In the genomic region with DNA sequence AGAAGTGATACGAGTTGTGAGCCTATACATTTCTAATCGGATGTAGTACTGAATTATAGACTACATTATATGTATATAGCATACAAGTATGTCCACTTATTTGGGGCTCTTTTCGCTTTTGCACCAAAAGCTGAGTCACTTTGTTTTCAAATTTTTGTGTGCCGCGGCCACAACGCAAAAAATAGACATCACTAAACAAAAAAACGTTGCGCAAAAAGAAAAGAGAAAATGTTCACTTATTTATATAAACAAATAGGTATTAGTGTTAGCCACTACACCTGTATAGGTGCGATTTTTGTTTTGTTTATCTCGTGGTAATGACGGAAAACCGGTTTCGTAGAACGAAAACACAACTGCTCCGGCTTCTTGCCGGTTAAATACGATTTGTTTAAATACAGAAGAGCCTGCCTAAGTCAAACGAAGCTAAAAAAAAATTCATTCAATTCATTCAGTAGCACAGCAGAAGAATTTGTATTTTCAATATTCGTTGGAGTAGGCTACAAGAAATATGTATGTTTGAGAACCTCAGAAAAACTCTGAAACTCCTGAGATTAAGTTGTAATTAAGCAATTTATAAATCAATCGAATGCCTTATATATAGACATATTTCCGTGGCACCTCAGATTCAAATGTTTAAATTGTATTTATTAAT, we compare ENCODE assay signal across 1 fruit fly cellular context.
TF ChIP-seq lines count a peak whose summit lies in the region.

No protein-coding gene starts in this region.

TF ChIP-seq in whole organism, embryonic, 481 proteins besides CTCF, POLR2A, EP300 and RAD21 (continued from another document):
- TF ChIP-seq CG15269 (tag; optimal IDR thresholded peaks at IDR 0.05; lab: Kevin White, UChicago): no peak
- TF ChIP-seq Drgx (GFP tag; IDR thresholded peaks at IDR 0.05; lab: Robert Waterston, UW): peak; percentile 28; the same call in 1 of the 2 replicates
- peak; percentile 41; the same call in 1 of the 2 replicates for TF ChIP-seq CG32532 (GFP tag; IDR thresholded peaks at IDR 0.05; lab: Robert Waterston, UW)
- TF ChIP-seq chinmo (GFP tag; IDR thresholded peaks at IDR 0.05; lab: Robert Waterston, UW; ENCODE audit: partially characterized antibody): peak; percentile 51; the same call in 1 of the 4 replicates
- TF ChIP-seq lilli (GFP tag; optimal IDR thresholded peaks at IDR 0.05; lab: Kevin White, UChicago): peak; percentile 10
- TF ChIP-seq cg (GFP tag; optimal IDR thresholded peaks at IDR 0.05; lab: Kevin White, UChicago): peak; percentile 64
- peak; percentile 51 for TF ChIP-seq sd (tag; optimal IDR thresholded peaks at IDR 0.05; lab: Kevin White, UChicago)
- 0 out of 2 replicates have a peak, but pooled peaks have one; percentile 20 for TF ChIP-seq CG14014 (GFP tag; IDR thresholded peaks at IDR 0.05; lab: Robert Waterston, UW)
- TF ChIP-seq Taf1 (GFP tag; IDR thresholded peaks at IDR 0.05; lab: Robert Waterston, UW): no peak
- TF ChIP-seq wek (GFP tag; optimal IDR thresholded peaks at IDR 0.05; lab: Kevin White, UChicago): no peak
- TF ChIP-seq sens (GFP tag; lab: Kevin White, UChicago): peak; percentile 61
- TF ChIP-seq CG3838 (GFP tag; optimal IDR thresholded peaks at IDR 0.05; lab: Kevin White, UChicago): no peak
- no peak for TF ChIP-seq Spps (tag; optimal IDR thresholded peaks at IDR 0.05; lab: Kevin White, UChicago)
- no peak for TF ChIP-seq wdn (GFP tag; IDR thresholded peaks at IDR 0.05; lab: Robert Waterston, UW)
- TF ChIP-seq CG7372 (GFP tag; IDR thresholded peaks at IDR 0.05; lab: Robert Waterston, UW): no peak
- TF ChIP-seq Pdp1 (GFP tag; optimal IDR thresholded peaks at IDR 0.05; lab: Kevin White, UChicago): peak in 1 of 2 experiments; percentile 85
- no peak for TF ChIP-seq CG10462 (GFP tag; optimal IDR thresholded peaks at IDR 0.05; lab: Kevin White, UChicago)
- TF ChIP-seq Bteb2 (GFP tag; optimal IDR thresholded peaks at IDR 0.05; lab: Kevin White, UChicago): no peak
- peak; percentile 5; the same call in 1 of the 2 replicates for TF ChIP-seq CG13287 (GFP tag; IDR thresholded peaks at IDR 0.05; lab: Robert Waterston, UW; ENCODE audit: partially characterized antibody)
- 0 out of 3 replicates have a peak, but pooled peaks have one; percentile 16 for TF ChIP-seq otp (GFP tag; IDR thresholded peaks at IDR 0.05; lab: Robert Waterston, UW)
- no peak for TF ChIP-seq ATbp (GFP tag; optimal IDR thresholded peaks at IDR 0.05; lab: Kevin White, UChicago)
- no peak for TF ChIP-seq CG10366 (GFP tag; IDR thresholded peaks at IDR 0.05; lab: Robert Waterston, UW)
- peak; percentile 8; the same call in 1 of the 2 replicates for TF ChIP-seq amos (GFP tag; IDR thresholded peaks at IDR 0.05; lab: Robert Waterston, UW; ENCODE audit: partially characterized antibody)
- TF ChIP-seq CG11696 (GFP tag; IDR thresholded peaks at IDR 0.05; lab: Robert Waterston, UW): 0 out of 2 replicates have a peak, but pooled peaks have one; percentile 4
- TF ChIP-seq row (GFP tag; IDR thresholded peaks at IDR 0.05; lab: Robert Waterston, UW): peak; percentile 55; the same call in 2 of the 3 replicates
- no peak for TF ChIP-seq stwl (tag; optimal IDR thresholded peaks at IDR 0.05; lab: Kevin White, UChicago)
- TF ChIP-seq CG17568 (GFP tag; optimal IDR thresholded peaks at IDR 0.05; lab: Kevin White, UChicago): no peak
- TF ChIP-seq ci (GFP tag; IDR thresholded peaks at IDR 0.05; lab: Robert Waterston, UW): no peak
- TF ChIP-seq grau (tag; optimal IDR thresholded peaks at IDR 0.05; lab: Kevin White, UChicago): peak; percentile 96
